Worm (Caenorhabditis elegans) whole organism, late embryonic: Measurements from ENCODE around the gene srh-284.

Experiments
- C38D4.7 ChIP-seq: fragments of 200-800 bp; sonication (Bioruptor generic); optimal IDR thresholded peaks from 2 replicates; lab custom pipeline; 2018; ENCODE audit warnings: mild to moderate bottlenecking, missing genetic modification characterization, moderate library complexity, missing compliant biosample characterization
- F13H6.1 ChIP-seq: sonication (generic microtip); optimal IDR thresholded peaks from 2 replicates; lab custom pipeline; 2016; ENCODE audit warnings: missing genetic modification characterization, missing compliant biosample characterization
- K02D7.2 ChIP-seq: sonication (generic microtip); optimal IDR thresholded peaks from 2 replicates; lab custom pipeline; 2017; ENCODE audit warnings: mild to moderate bottlenecking, missing genetic modification characterization, missing compliant biosample characterization
- ama-1 ChIP-seq: fragments of 150-350 bp; optimal IDR thresholded peaks from 2 replicates; lab custom pipeline; 2014
- ceh-14 ChIP-seq: sonication (generic microtip); optimal IDR thresholded peaks from 2 replicates; lab custom pipeline; 2016; ENCODE audit warnings: missing genotype, missing genetic modification characterization, missing compliant biosample characterization
- ceh-18 ChIP-seq: sonication (generic microtip); optimal IDR thresholded peaks from 2 replicates; lab custom pipeline; 2016; ENCODE audit warnings: missing genetic modification characterization, missing compliant biosample characterization
- ceh-19 ChIP-seq: fragments of 200-800 bp; sonication (Bioruptor generic); optimal IDR thresholded peaks from 2 replicates; lab custom pipeline; 2018; ENCODE audit warnings: mild to moderate bottlenecking, missing genetic modification characterization, missing compliant biosample characterization
- ceh-24 ChIP-seq: sonication (generic microtip); optimal IDR thresholded peaks from 2 replicates; lab custom pipeline; 2016; ENCODE audit warnings: mild to moderate bottlenecking, missing genetic modification characterization, missing compliant biosample characterization
- ceh-30 ChIP-seq: fragments of 150-350 bp; optimal IDR thresholded peaks from 2 replicates; lab custom pipeline; 2014; ENCODE audit warnings: missing biosample characterization, missing genetic modification characterization
- ceh-31 ChIP-seq: sonication (generic microtip); optimal IDR thresholded peaks from 2 replicates; lab custom pipeline; 2016; ENCODE audit warnings: missing genetic modification characterization, missing compliant biosample characterization
- ceh-45 ChIP-seq: fragments of 200-800 bp; sonication (Bioruptor generic); IDR thresholded peaks from 2 replicates; pipeline ENCODE4 v1.3.6; 2022; ENCODE audit warnings: missing genetic modification reagents, missing genetic modification characterization, missing compliant biosample characterization
- ceh-48 ChIP-seq: sonication (generic microtip); optimal IDR thresholded peaks from 2 replicates; lab custom pipeline; 2016; ENCODE audit warnings: missing genetic modification characterization, inconsistent platforms, missing compliant biosample characterization
- ceh-6 ChIP-seq: fragments of 200-800 bp; sonication (Bioruptor generic); optimal IDR thresholded peaks from 2 replicates; lab custom pipeline; 2018; ENCODE audit warnings: mild to moderate bottlenecking, missing genetic modification characterization, missing compliant biosample characterization
- ceh-9 ChIP-seq: sonication (generic microtip); optimal IDR thresholded peaks from 2 replicates; lab custom pipeline; 2016; ENCODE audit warnings: mild to moderate bottlenecking, missing genetic modification characterization, inconsistent platforms, missing compliant biosample characterization
- dve-1 ChIP-seq: sonication (generic microtip); optimal IDR thresholded peaks from 2 replicates; lab custom pipeline; 2017; ENCODE audit warnings: antibody characterized with exemption, mild to moderate bottlenecking, missing genetic modification characterization, missing compliant biosample characterization
- elt-2 ChIP-seq: sonication (generic microtip); optimal IDR thresholded peaks from 2 replicates; lab custom pipeline; 2016; ENCODE audit warnings: missing genetic modification reagents, missing genetic modification characterization, missing compliant biosample characterization
- elt-4 ChIP-seq: sonication (generic microtip); optimal IDR thresholded peaks from 2 replicates; lab custom pipeline; 2016; ENCODE audit warnings: missing genetic modification characterization, missing compliant biosample characterization
- eyg-1 ChIP-seq: sonication (generic microtip); optimal IDR thresholded peaks from 2 replicates; lab custom pipeline; 2016; ENCODE audit warnings: missing genotype, missing genetic modification characterization, missing compliant biosample characterization
- fkh-6 ChIP-seq: sonication (generic microtip); optimal IDR thresholded peaks from 2 replicates; lab custom pipeline; 2016; ENCODE audit warnings: missing genetic modification characterization, missing compliant biosample characterization
- gmeb-2 ChIP-seq: sonication (generic microtip); optimal IDR thresholded peaks from 2 replicates; lab custom pipeline; 2016; ENCODE audit warnings: missing genetic modification characterization, inconsistent platforms, missing compliant biosample characterization
- hlh-8 ChIP-seq: sonication (generic microtip); optimal IDR thresholded peaks from 2 replicates; lab custom pipeline; 2016; ENCODE audit warnings: missing genotype, missing genetic modification characterization, missing compliant biosample characterization
- lim-6 ChIP-seq: sonication (generic microtip); optimal IDR thresholded peaks from 2 replicates; lab custom pipeline; 2016; ENCODE audit warnings: missing genetic modification characterization, missing compliant biosample characterization
- mec-3 ChIP-seq: sonication (generic microtip); optimal IDR thresholded peaks from 2 replicates; lab custom pipeline; 2016; ENCODE audit warnings: borderline replicate concordance, missing genetic modification characterization, missing compliant biosample characterization
- nhr-232 ChIP-seq: sonication (generic microtip); optimal IDR thresholded peaks from 2 replicates; lab custom pipeline; 2016; ENCODE audit warnings: missing genetic modification characterization, missing compliant biosample characterization
- odd-2 ChIP-seq: sonication (generic microtip); optimal IDR thresholded peaks from 2 replicates; lab custom pipeline; 2017; ENCODE audit warnings: antibody characterized with exemption, mild to moderate bottlenecking, missing genetic modification characterization, missing compliant biosample characterization
- pag-3 ChIP-seq: sonication (generic microtip); optimal IDR thresholded peaks from 2 replicates; lab custom pipeline; 2016; ENCODE audit warnings: missing compliant biosample characterization, missing genetic modification characterization, borderline replicate concordance
- pha-2 ChIP-seq: sonication (generic microtip); optimal IDR thresholded peaks from 2 replicates; lab custom pipeline; 2017; ENCODE audit warnings: mild to moderate bottlenecking, missing genetic modification characterization, missing compliant biosample characterization
- pha-4 ChIP-seq: fragments of 150-350 bp; optimal IDR thresholded peaks from 2 replicates; lab custom pipeline; 2018; ENCODE audit warnings: missing biosample characterization, missing genetic modification reagents, missing genetic modification characterization
- pqm-1 ChIP-seq: sonication (generic microtip); optimal IDR thresholded peaks from 2 replicates; lab custom pipeline; 2016; ENCODE audit warnings: missing genetic modification characterization, missing compliant biosample characterization
- rnt-1 ChIP-seq: sonication (generic microtip); optimal IDR thresholded peaks from 2 replicates; lab custom pipeline; 2016; ENCODE audit warnings: missing genetic modification characterization, missing compliant biosample characterization
- sdc-2 ChIP-seq: sonication (generic microtip); optimal IDR thresholded peaks from 2 replicates; lab custom pipeline; 2016; ENCODE audit warnings: missing genotype, missing genetic modification characterization, missing compliant biosample characterization
- unc-3 ChIP-seq, 2 experiments: fragments of 200-800 bp in 1 of 2; sonication (Bioruptor generic) in 1 of 2; sonication (generic microtip) in 1 of 2; conservative IDR thresholded peaks in 1 of 2; optimal IDR thresholded peaks in 1 of 2; 2 replicates each; pipeline versions ENCODE4 v1.3.6 to Lab custom; 2016 to 2022; ENCODE audit warnings: missing compliant biosample characterization in 2 of 2, missing genetic modification characterization in 2 of 2, missing genetic modification reagents in 1 of 2
- unc-42 ChIP-seq: sonication (generic microtip); optimal IDR thresholded peaks from 2 replicates; lab custom pipeline; 2016; ENCODE audit warnings: missing genotype, missing genetic modification characterization, missing compliant biosample characterization
- unc-55 ChIP-seq: sonication (generic microtip); optimal IDR thresholded peaks from 2 replicates; lab custom pipeline; 2017; ENCODE audit warnings: missing biosample characterization, missing genetic modification reagents, missing genetic modification characterization
- unc-86 ChIP-seq: sonication (generic microtip); optimal IDR thresholded peaks from 2 replicates; lab custom pipeline; 2016; ENCODE audit warnings: missing genetic modification characterization, missing compliant biosample characterization
- zip-5 ChIP-seq: sonication (generic microtip); optimal IDR thresholded peaks from 2 replicates; lab custom pipeline; 2016; ENCODE audit warnings: missing genetic modification characterization, missing compliant biosample characterization
- ztf-16 ChIP-seq: sonication (generic microtip); optimal IDR thresholded peaks from 2 replicates; lab custom pipeline; 2017; ENCODE audit warnings: missing genetic modification characterization, missing compliant biosample characterization

Gene srh-284

ce11 chrV:17728757-17729156, 38.6 kb upstream of the srh-284 start:
- TF ChIP-seq unc-55 (GFP tag; lab: Kevin White, UChicago) (peak; percentile 75), ceh-30 (no peak), ceh-18 (peak; percentile 29), eyg-1 (no peak), pqm-1 (no peak), F13H6.1 (tag; lab: Kevin White, UChicago) (no peak), C38D4.7 (GFP tag; lab: Kevin White, UChicago) (no peak), elt-4 (tag; lab: Kevin White, UChicago) (no peak), unc-3 (GFP tag; conservative IDR thresholded peaks at IDR 0.05; lab: Robert Waterston, UW) (no peak), unc-3 (tag; optimal IDR thresholded peaks at IDR 0.05; lab: Kevin White, UChicago) (no peak), mec-3 (tag; lab: Kevin White, UChicago) (no peak), ceh-19 (no peak), ceh-24 (tag; lab: Kevin White, UChicago) (no peak)
- TF ChIP-seq, all 69 proteins: peak for 2

ce11 chrV:17732516-17732915, 34.8 kb upstream of the srh-284 start, which contains the start of gene twk-42:
Gene twk-42, minus strand, starts transcription at chrV:17732616.
- TF ChIP-seq rnt-1 (tag; lab: Kevin White, UChicago), result no peak
- no peak for TF ChIP-seq hlh-8 (tag; lab: Kevin White, UChicago)
- no peak for TF ChIP-seq ceh-6 (GFP tag; lab: Kevin White, UChicago)
- TF ChIP-seq pha-2, result no peak
- TF ChIP-seq ceh-31, result no peak
- TF ChIP-seq mec-3 (tag; lab: Kevin White, UChicago), result no peak

ce11 chrV:17739801-17740200, 27.5 kb upstream of the srh-284 start, which contains the start of gene cutl-4:
Gene cutl-4, minus strand, starts transcription at chrV:17739901.
- TF ChIP-seq unc-42 (tag; lab: Kevin White, UChicago) (no peak), dve-1 (tag; lab: Kevin White, UChicago) (no peak), gmeb-2 (tag; lab: Kevin White, UChicago) (no peak), eyg-1 (no peak), ceh-19 (no peak), ztf-16 (tag; lab: Kevin White, UChicago) (no peak), lim-6 (tag; lab: Kevin White, UChicago) (no peak), pha-4 (tag; lab: Kevin White, UChicago) (no peak), ceh-48 (tag; lab: Kevin White, UChicago) (no peak), odd-2 (tag; lab: Kevin White, UChicago) (no peak), ceh-9 (tag; lab: Kevin White, UChicago) (no peak), ama-1 (lab: Kevin White, UChicago) (no peak)

ce11 chrV:17743802-17744201, 23.5 kb upstream of the srh-284 start:
- TF ChIP-seq ceh-18 (no peak), dve-1 (tag; lab: Kevin White, UChicago) (peak; percentile 83)

- TF ChIP-seq ceh-9 (tag; lab: Kevin White, UChicago) (no peak), nhr-232 (tag; lab: Kevin White, UChicago) (no peak), pag-3 (tag; lab: Kevin White, UChicago) (no peak), ceh-31 (no peak), ceh-45 (GFP tag; lab: Robert Waterston, UW) (no peak), pha-4 (tag; lab: Kevin White, UChicago) (no peak), unc-86 (tag; lab: Kevin White, UChicago) (no peak), ceh-6 (GFP tag; lab: Kevin White, UChicago) (no peak), zip-5 (no peak), ceh-14 (tag; lab: Kevin White, UChicago) (no peak), ceh-30 (no peak), elt-2 (no peak), ceh-19 (no peak), unc-42 (tag; lab: Kevin White, UChicago) (no peak), K02D7.2 (no peak), fkh-6 (tag; lab: Kevin White, UChicago) (no peak), sdc-2 (no peak), ama-1 (lab: Kevin White, UChicago) (no peak)
Observed at ce11 chrV:17746959-17747358, 20.4 kb upstream of the srh-284 start, which contains the start of gene twk-36. Gene twk-36, minus strand, starts transcription at chrV:17747059.
